Worm (Caenorhabditis elegans) whole organism, L1 larva: ENCODE results near the gene leo-1.

Experiments used
- ama-1 ChIP-seq: fragments of 150-350 bp; optimal IDR thresholded peaks from 2 replicates; lab custom pipeline; 2014
- ceh-82 ChIP-seq, 3 experiments: fragments of 150-350 bp in 1 of 3; sonication (generic microtip) in 2 of 3; optimal IDR thresholded peaks; 2 replicates each; lab custom pipeline; 2014 to 2017; ENCODE audit warnings: missing biosample characterization in 3 of 3, missing genetic modification characterization in 3 of 3
- ces-1 ChIP-seq: fragments of 150-350 bp; optimal IDR thresholded peaks from 2 replicates; lab custom pipeline; 2014; ENCODE audit warnings: missing biosample characterization, missing genetic modification reagents, missing genetic modification characterization
- efl-1 ChIP-seq, 4 experiments: fragments of 150-350 bp; optimal IDR thresholded peaks in 3 of 4; peaks in 1 of 4; 1 replicate in 1 of 4; 2 replicates in 3 of 4; lab custom pipeline; 2014; ENCODE audit warnings: missing biosample characterization in 2 of 4, missing genetic modification characterization in 2 of 4, missing genetic modification reagents in 2 of 4
- elt-3 ChIP-seq, 6 experiments: fragments of 150-350 bp in 1 of 6; sonication (generic microtip); optimal IDR thresholded peaks; 2 replicates each; lab custom pipeline; 2017 to 2018; ENCODE audit warnings: missing biosample characterization in 6 of 6, missing genetic modification characterization in 6 of 6, inconsistent platforms in 1 of 6
- lin-39 ChIP-seq: fragments of 150-350 bp; optimal IDR thresholded peaks from 2 replicates; lab custom pipeline; 2014; ENCODE audit warnings: missing biosample characterization, missing genetic modification reagents, missing genetic modification characterization
- nhr-11 ChIP-seq: fragments of 150-350 bp; optimal IDR thresholded peaks from 2 replicates; lab custom pipeline; 2014; ENCODE audit warnings: missing biosample characterization, missing genetic modification characterization
- nhr-28 ChIP-seq: fragments of 150-350 bp; optimal IDR thresholded peaks from 2 replicates; lab custom pipeline; 2014; ENCODE audit warnings: missing biosample characterization, missing genetic modification characterization
- pqm-1 ChIP-seq: sonication (generic microtip); optimal IDR thresholded peaks from 3 replicates; lab custom pipeline; 2017; ENCODE audit warnings: missing biosample characterization, missing genetic modification characterization
- rnt-1 ChIP-seq: sonication (generic microtip); optimal IDR thresholded peaks from 2 replicates; lab custom pipeline; 2016; ENCODE audit warnings: mild to moderate bottlenecking, missing genetic modification characterization, moderate library complexity, missing compliant biosample characterization
- tlp-1 ChIP-seq: fragments of 150-350 bp; optimal IDR thresholded peaks from 2 replicates; lab custom pipeline; 2014; ENCODE audit warnings: missing biosample characterization, missing genetic modification characterization
- unc-130 ChIP-seq: fragments of 150-350 bp; optimal IDR thresholded peaks from 2 replicates; lab custom pipeline; 2017; ENCODE audit warnings: missing biosample characterization, missing genetic modification characterization, inconsistent platforms
- xbp-1 ChIP-seq: sonication (generic microtip); optimal IDR thresholded peaks from 2 replicates; lab custom pipeline; 2016; ENCODE audit warnings: missing genetic modification characterization, missing compliant biosample characterization
- ztf-11 ChIP-seq, 2 experiments: sonication (generic microtip); optimal IDR thresholded peaks; 2 replicates each; lab custom pipeline; 2016 to 2017; ENCODE audit warnings: missing genetic modification characterization in 2 of 2, missing biosample characterization in 1 of 2, missing compliant biosample characterization in 1 of 2

ce11 chrIV:11347275-11347674 lies 18.1 kb upstream of the leo-1 start:
- TF ChIP-seq elt-3 (tag; optimal IDR thresholded peaks at IDR 0.05; lab: Kevin White, UChicago) (no peak), ceh-82 (tag; optimal IDR thresholded peaks at IDR 0.05; lab: Kevin White, UChicago) (no peak), ama-1 (lab: Kevin White, UChicago) (no peak), tlp-1 (tag; lab: Kevin White, UChicago) (no peak), nhr-11 (tag; lab: Kevin White, UChicago) (no peak), nhr-28 (no peak), rnt-1 (tag; lab: Kevin White, UChicago) (no peak), xbp-1 (no peak), pqm-1 (tag; lab: Kevin White, UChicago) (no peak), ztf-11 (tag; optimal IDR thresholded peaks at IDR 0.05; lab: Kevin White, UChicago) (no peak), efl-1 (optimal IDR thresholded peaks at IDR 0.05; lab: Kevin White, UChicago) (no peak), efl-1 (GFP tag; optimal IDR thresholded peaks at IDR 0.05 in 1 of 2; lab: Kevin White, UChicago) (no peak), unc-130 (tag; lab: Kevin White, UChicago) (no peak), ces-1 (GFP tag; lab: Kevin White, UChicago) (no peak), lin-39 (tag; lab: Kevin White, UChicago) (no peak)
